Worm (Caenorhabditis elegans) whole organism, midembryonic: ENCODE data around the gene slc-36.5.

Experiments
- flt-1 ChIP-seq: fragments of 200-800 bp; sonication (Bioruptor generic); IDR thresholded peaks from 2 replicates; pipeline ENCODE4 v1.3.6; 2022; ENCODE audit warnings: missing genetic modification characterization, missing compliant biosample characterization
- klf-2 ChIP-seq: fragments of 200-800 bp; sonication (Bioruptor generic); conservative IDR thresholded peaks from 2 replicates; pipeline ENCODE4 v1.3.6; 2022; ENCODE audit warnings: missing genetic modification reagents, missing genetic modification characterization, missing compliant biosample characterization
- ref-1 ChIP-seq: fragments of 200-800 bp; sonication (Bioruptor generic); conservative IDR thresholded peaks from 2 replicates; pipeline ENCODE4 v1.3.6; 2022; ENCODE audit warnings: missing genetic modification reagents, missing genetic modification characterization, missing compliant biosample characterization
- ztf-23 ChIP-seq: fragments of 200-800 bp; sonication (Bioruptor generic); IDR thresholded peaks from 2 replicates; pipeline ENCODE4 v1.3.6; 2022; ENCODE audit warnings: missing genetic modification reagents, missing genetic modification characterization, missing compliant biosample characterization
- ztf-29 ChIP-seq: fragments of 200-800 bp; sonication (Bioruptor generic); IDR thresholded peaks from 2 replicates; pipeline ENCODE4 v1.3.6; 2022; ENCODE audit warnings: missing genetic modification reagents, missing genetic modification characterization, missing compliant biosample characterization

DNA sequence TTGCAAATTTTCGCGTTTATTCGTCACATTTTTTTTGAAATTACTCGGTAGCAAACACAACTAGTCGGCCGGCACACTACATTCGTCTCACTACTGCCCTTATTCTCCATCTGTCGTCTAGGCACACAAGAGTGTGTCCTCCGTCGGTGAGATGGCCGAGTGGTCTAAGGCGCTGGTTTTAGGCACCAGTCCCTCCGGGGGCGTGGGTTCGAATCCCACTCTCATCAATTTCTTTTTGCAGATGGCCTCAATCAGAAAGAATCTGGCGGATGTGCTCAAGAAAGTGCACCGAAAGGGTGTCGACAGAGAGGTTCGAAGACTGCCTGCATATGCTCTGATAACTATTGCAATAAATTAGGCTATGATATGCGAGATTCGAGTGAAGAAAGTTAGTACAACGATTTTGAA is 23.8 kb downstream of the slc-36.5 start:
- TF ChIP-seq klf-2 (GFP tag; lab: Robert Waterston, UW) (peak; percentile 81), flt-1 (GFP tag; lab: Robert Waterston, UW) (peak; percentile 98), ztf-29 (GFP tag; lab: Robert Waterston, UW) (peak; percentile 87), ztf-23 (GFP tag; lab: Robert Waterston, UW) (peak; percentile 88), ref-1 (GFP tag; lab: Robert Waterston, UW) (peak; percentile 87)
